Fruit fly (Drosophila melanogaster) whole organism, embryonic: ENCODE data around the gene RpS26.
A peak's percentile ranks its signal among the peaks of the same experiment; 100 is the strongest.

Source experiments
- Abd-B ChIP-seq: fragments of 200-800 bp; sonication (Bioruptor generic); optimal IDR thresholded peaks from 2 replicates; lab custom pipeline; 2018; ENCODE audit warnings: missing biosample characterization, mild to moderate bottlenecking, missing genetic modification characterization, moderate library complexity
- Antp ChIP-seq: fragments of 200-800 bp; sonication (Bioruptor generic); optimal IDR thresholded peaks from 3 replicates; lab custom pipeline; 2016; ENCODE audit warnings: missing biosample characterization, missing genetic modification characterization
- Awh ChIP-seq: fragments of 200-800 bp; sonication (Bioruptor generic); IDR thresholded peaks from 2 replicates; pipeline ENCODE4, ENCODE4 v1.3.6; 2022; ENCODE audit warnings: missing biosample characterization, missing genetic modification characterization
- BEAF-32 ChIP-seq: fragments of 200-800 bp; sonication (Bioruptor generic); optimal IDR thresholded peaks from 3 replicates; lab custom pipeline; 2017; ENCODE audit warnings: missing biosample characterization, missing genetic modification characterization, mild to moderate bottlenecking, moderate library complexity, missing genetic modification reagents
- CG11456 ChIP-seq: fragments of 200-800 bp; sonication (Bioruptor generic); IDR thresholded peaks from 3 replicates; pipeline ENCODE4 v1.3.6; 2022; ENCODE audit warnings: missing biosample characterization, missing genetic modification characterization
- CG12391 ChIP-seq: fragments of 200-800 bp; sonication (Bioruptor generic); optimal IDR thresholded peaks from 3 replicates; lab custom pipeline; 2018; ENCODE audit warnings: missing biosample characterization, mild to moderate bottlenecking, missing genetic modification characterization, moderate library complexity
- CG13424 ChIP-seq: fragments of 200-800 bp; sonication (Bioruptor generic); optimal IDR thresholded peaks from 2 replicates; lab custom pipeline; 2019; ENCODE audit warnings: missing biosample characterization, mild to moderate bottlenecking, missing genetic modification characterization, moderate library complexity
- CG13775 ChIP-seq: fragments of 200-800 bp; sonication (Bioruptor generic); optimal IDR thresholded peaks from 3 replicates; lab custom pipeline; 2017; ENCODE audit warnings: missing biosample characterization, mild to moderate bottlenecking, missing genetic modification characterization
- CG14014 ChIP-seq: fragments of 200-800 bp; sonication (Bioruptor generic); IDR thresholded peaks from 2 replicates; pipeline ENCODE4 v1.3.6; 2022; ENCODE audit warnings: missing biosample characterization, missing genetic modification characterization
- CG15696 ChIP-seq: fragments of 200-800 bp; sonication (Bioruptor generic); optimal IDR thresholded peaks from 2 replicates; lab custom pipeline; 2019; ENCODE audit warnings: missing biosample characterization, mild to moderate bottlenecking, missing genetic modification characterization, moderate library complexity
- CG1602 ChIP-seq: fragments of 200-800 bp; sonication (Bioruptor generic); optimal IDR thresholded peaks from 3 replicates; lab custom pipeline; 2016; ENCODE audit warnings: missing biosample characterization, missing genetic modification characterization
- CG1603 ChIP-seq: fragments of 200-800 bp; sonication (Bioruptor generic); optimal IDR thresholded peaks from 2 replicates; lab custom pipeline; 2019; ENCODE audit warnings: missing biosample characterization, mild to moderate bottlenecking, missing genetic modification characterization, moderate library complexity
- CG17829 ChIP-seq: fragments of 200-800 bp; optimal IDR thresholded peaks from 2 replicates; lab custom pipeline; 2019; ENCODE audit warnings: missing biosample characterization, mild to moderate bottlenecking, missing genetic modification characterization, moderate library complexity
- CG2678 ChIP-seq: fragments of 200-800 bp; sonication (Bioruptor generic); optimal IDR thresholded peaks from 3 replicates; lab custom pipeline; 2019; ENCODE audit warnings: missing biosample characterization, mild to moderate bottlenecking, missing genetic modification characterization, moderate library complexity
- CG3163 ChIP-seq: fragments of 200-800 bp; sonication (Bioruptor generic); optimal IDR thresholded peaks from 3 replicates; lab custom pipeline; 2016; ENCODE audit warnings: missing biosample characterization, missing genetic modification characterization
- CG34422 ChIP-seq: fragments of 200-800 bp; sonication (Bioruptor generic); IDR thresholded peaks from 3 replicates; pipeline ENCODE4 v1.3.6; 2022; ENCODE audit warnings: missing biosample characterization, missing genetic modification characterization
- CG3847 ChIP-seq: fragments of 200-800 bp; sonication (Bioruptor generic); IDR thresholded peaks from 2 replicates; pipeline ENCODE4 v1.3.6; 2022; ENCODE audit warnings: missing biosample characterization, missing genetic modification characterization
- CG4424 ChIP-seq: fragments of 200-800 bp; sonication (Bioruptor generic); optimal IDR thresholded peaks from 3 replicates; lab custom pipeline; 2016; ENCODE audit warnings: missing biosample characterization, missing genetic modification characterization
- CG4617 ChIP-seq: fragments of 200-800 bp; sonication (Bioruptor generic); optimal IDR thresholded peaks from 3 replicates; lab custom pipeline; 2016; ENCODE audit warnings: missing biosample characterization, missing genetic modification characterization, borderline replicate concordance
- CG5180 ChIP-seq: fragments of 200-800 bp; sonication (Bioruptor generic); optimal IDR thresholded peaks from 3 replicates; lab custom pipeline; 2017; ENCODE audit warnings: missing biosample characterization, missing genetic modification characterization, mild to moderate bottlenecking, moderate library complexity, missing genetic modification reagents
- CG8924 ChIP-seq: fragments of 200-800 bp; optimal IDR thresholded peaks from 3 replicates; lab custom pipeline; 2019; ENCODE audit warnings: missing biosample characterization, mild to moderate bottlenecking, missing genetic modification characterization, moderate library complexity
- CG9437 ChIP-seq: fragments of 200-800 bp; sonication (Bioruptor generic); optimal IDR thresholded peaks from 2 replicates; lab custom pipeline; 2018; ENCODE audit warnings: missing biosample characterization, mild to moderate bottlenecking, missing genetic modification characterization
- CG9797 ChIP-seq: fragments of 200-800 bp; sonication (Bioruptor generic); optimal IDR thresholded peaks from 3 replicates; lab custom pipeline; 2018; ENCODE audit warnings: missing biosample characterization, mild to moderate bottlenecking, missing genetic modification characterization
- CoRest ChIP-seq: fragments of 200-800 bp; sonication (Bioruptor generic); optimal IDR thresholded peaks from 3 replicates; lab custom pipeline; 2018; ENCODE audit warnings: missing biosample characterization, mild to moderate bottlenecking, missing genetic modification characterization, moderate library complexity
- Dbx ChIP-seq: fragments of 200-800 bp; sonication (Bioruptor generic); IDR thresholded peaks from 3 replicates; pipeline ENCODE4 v1.3.6; 2022; ENCODE audit warnings: missing biosample characterization, missing genetic modification characterization
- Hmr ChIP-seq: fragments of 200-800 bp; sonication (Bioruptor generic); optimal IDR thresholded peaks from 3 replicates; lab custom pipeline; 2017; ENCODE audit warnings: mild to moderate bottlenecking, missing biosample characterization, missing genetic modification reagents, missing genetic modification characterization
- Med ChIP-seq: fragments of 200-800 bp; sonication (Bioruptor generic); peaks from one replicate; lab custom pipeline; 2016; ENCODE audit warnings: missing biosample characterization, missing genetic modification characterization, mild to moderate bottlenecking, inconsistent platforms, moderate library complexity
- PHDP ChIP-seq: fragments of 200-800 bp; sonication (Bioruptor generic); optimal IDR thresholded peaks from 3 replicates; lab custom pipeline; 2018; ENCODE audit warnings: missing biosample characterization, mild to moderate bottlenecking, missing genetic modification characterization, moderate library complexity
- Sox100B ChIP-seq: fragments of 200-800 bp; sonication (Bioruptor generic); optimal IDR thresholded peaks from 3 replicates; lab custom pipeline; 2018; ENCODE audit warnings: missing biosample characterization, mild to moderate bottlenecking, missing genetic modification characterization
- Xbp1 ChIP-seq: fragments of 200-800 bp; sonication (Bioruptor generic); optimal IDR thresholded peaks from 3 replicates; lab custom pipeline; 2016; ENCODE audit warnings: missing biosample characterization, mild to moderate bottlenecking, missing genetic modification characterization
- al ChIP-seq: fragments of 200-800 bp; sonication (Bioruptor generic); IDR thresholded peaks from 2 replicates; pipeline ENCODE4 v1.3.6; 2022; ENCODE audit warnings: missing biosample characterization, missing genetic modification characterization
- az2 ChIP-seq: fragments of 200-800 bp; sonication (Bioruptor generic); optimal IDR thresholded peaks from 3 replicates; lab custom pipeline; 2016; ENCODE audit warnings: missing biosample characterization, missing genetic modification characterization
- dmrt11E ChIP-seq: fragments of 200-800 bp; sonication (Bioruptor generic); optimal IDR thresholded peaks from 3 replicates; lab custom pipeline; 2018; ENCODE audit warnings: missing biosample characterization, mild to moderate bottlenecking, missing genetic modification characterization, moderate library complexity
- dpn ChIP-seq, 2 experiments: fragments of 200-800 bp; sonication (Bioruptor generic); optimal IDR thresholded peaks; 3 replicates each; lab custom pipeline; 2016; ENCODE audit warnings: missing biosample characterization in 2 of 2, missing genetic modification characterization in 2 of 2
- ewg ChIP-seq: fragments of 200-800 bp; sonication (Bioruptor generic); optimal IDR thresholded peaks from 3 replicates; lab custom pipeline; 2017; ENCODE audit warnings: mild to moderate bottlenecking, missing biosample characterization, missing genetic modification reagents, missing genetic modification characterization
- gfzf ChIP-seq: fragments of 200-800 bp; sonication (Bioruptor generic); optimal IDR thresholded peaks from 2 replicates; lab custom pipeline; 2016; ENCODE audit warnings: missing biosample characterization, mild to moderate bottlenecking, missing genetic modification characterization, moderate library complexity
- h ChIP-seq: fragments of >200 bp; optimal IDR thresholded peaks from 2 replicates; lab custom pipeline; 2017
- kay ChIP-seq: fragments of 200-800 bp; sonication (Bioruptor generic); optimal IDR thresholded peaks from 2 replicates; lab custom pipeline; 2016; ENCODE audit warnings: missing biosample characterization, missing genetic modification characterization
- kni ChIP-seq: fragments of 200-800 bp; sonication (Bioruptor generic); optimal IDR thresholded peaks from 3 replicates; lab custom pipeline; 2017; ENCODE audit warnings: mild to moderate bottlenecking, missing biosample characterization, missing genetic modification reagents, missing genetic modification characterization
- onecut ChIP-seq: fragments of 200-800 bp; sonication (Bioruptor generic); IDR thresholded peaks from 2 replicates; pipeline ENCODE4 v1.3.6; 2022; ENCODE audit warnings: missing biosample characterization, missing genetic modification characterization
- phol ChIP-seq: fragments of 200-800 bp; sonication (Bioruptor generic); optimal IDR thresholded peaks from 3 replicates; lab custom pipeline; 2018; ENCODE audit warnings: missing biosample characterization, mild to moderate bottlenecking, missing genetic modification characterization, moderate library complexity
- pzg ChIP-seq: fragments of 200-800 bp; sonication (Bioruptor generic); optimal IDR thresholded peaks from 3 replicates; lab custom pipeline; 2018; ENCODE audit warnings: missing biosample characterization, mild to moderate bottlenecking, missing genetic modification characterization, moderate library complexity
- so ChIP-seq: fragments of 200-800 bp; sonication (Bioruptor generic); IDR thresholded peaks from 3 replicates; pipeline ENCODE4 v1.3.6; 2022; ENCODE audit warnings: missing biosample characterization, missing genetic modification characterization
- stc ChIP-seq: fragments of 200-800 bp; sonication (Bioruptor generic); IDR thresholded peaks from 2 replicates; pipeline ENCODE4 v1.3.6; 2022; ENCODE audit warnings: missing biosample characterization, missing genetic modification characterization
- sug ChIP-seq: fragments of 200-800 bp; optimal IDR thresholded peaks from 2 replicates; lab custom pipeline; 2019; ENCODE audit warnings: missing biosample characterization, mild to moderate bottlenecking, missing genetic modification characterization, moderate library complexity
- tin ChIP-seq: fragments of 200-800 bp; sonication (Bioruptor generic); optimal IDR thresholded peaks from 3 replicates; lab custom pipeline; 2016; ENCODE audit warnings: missing biosample characterization, missing genetic modification characterization
- zf30C ChIP-seq: fragments of 200-800 bp; sonication (Bioruptor generic); optimal IDR thresholded peaks from 3 replicates; lab custom pipeline; 2018; ENCODE audit warnings: missing biosample characterization, mild to moderate bottlenecking, missing genetic modification characterization
- zfh2 ChIP-seq: fragments of 200-800 bp; sonication (Bioruptor generic); optimal IDR thresholded peaks from 2 replicates; lab custom pipeline; 2016; ENCODE audit warnings: missing biosample characterization, missing genetic modification characterization

RpS26 gene

dm6 chr2L:18484382-18485050, 41.4 kb upstream of the RpS26 start, which contains the start of gene CG10283 (continued):
- peak; percentile 51; the same call in 1 of the 3 replicates for TF ChIP-seq CG34422 (GFP tag; lab: Robert Waterston, UW)
- TF ChIP-seq Sox100B (GFP tag; lab: Kevin White, UChicago) = peak; percentile 43
- peak; percentile 34 for TF ChIP-seq CG9437 (GFP tag; lab: Kevin White, UChicago)
- peak; percentile 60 for TF ChIP-seq phol
- peak; percentile 45 for TF ChIP-seq CG17829 (tag; lab: Kevin White, UChicago)
- TF ChIP-seq dpn (GFP tag; optimal IDR thresholded peaks at IDR 0.05; lab: Kevin White, UChicago) = peak in 1 of 2 experiments; percentile 20
- peak; percentile 23; the same call in 1 of the 2 replicates for TF ChIP-seq stc (GFP tag; lab: Robert Waterston, UW)
- peak; percentile 64 for TF ChIP-seq CG3847
- TF ChIP-seq al (GFP tag; lab: Robert Waterston, UW) = 0 out of 2 replicates have a peak, but pooled peaks have one; percentile 18
- TF ChIP-seq CG4424 (GFP tag; lab: Kevin White, UChicago) = peak; percentile 42
- peak; percentile 37 for TF ChIP-seq CG1602 (GFP tag; lab: Kevin White, UChicago)
- TF ChIP-seq Med = peak; percentile 75
- no peak for TF ChIP-seq ewg (GFP tag; lab: Kevin White, UChicago)
- TF ChIP-seq CG11456 (GFP tag; lab: Robert Waterston, UW) = no peak
- peak; percentile 44 for TF ChIP-seq CG5180 (GFP tag; lab: Kevin White, UChicago)
- TF ChIP-seq kay (GFP tag; lab: Kevin White, UChicago) = peak; percentile 32
- TF ChIP-seq Hmr (GFP tag; lab: Kevin White, UChicago) = peak; percentile 10
- TF ChIP-seq PHDP (tag; lab: Kevin White, UChicago) = peak; percentile 24
- peak; percentile 8 for TF ChIP-seq zfh2 (GFP tag; lab: Kevin White, UChicago)
- TF ChIP-seq Xbp1 = peak; percentile 50
- TF ChIP-seq CG12391 (tag; lab: Kevin White, UChicago) = peak; percentile 70
- TF ChIP-seq CG8924 (tag; lab: Kevin White, UChicago) = peak; percentile 21
- peak; percentile 54 for TF ChIP-seq gfzf (GFP tag; lab: Kevin White, UChicago)
- TF ChIP-seq so (GFP tag; lab: Robert Waterston, UW) = no peak
- peak; percentile 96 for TF ChIP-seq zf30C (GFP tag; lab: Kevin White, UChicago)
- peak; percentile 40 for TF ChIP-seq BEAF-32 (GFP tag; lab: Kevin White, UChicago)
- TF ChIP-seq CoRest (tag; lab: Kevin White, UChicago) = peak; percentile 67
- peak; percentile 49; the same call in 1 of the 2 replicates for TF ChIP-seq onecut (GFP tag; lab: Robert Waterston, UW)
- TF ChIP-seq pzg = peak; percentile 36
- TF ChIP-seq tin (GFP tag; lab: Kevin White, UChicago) = peak; percentile 27
- TF ChIP-seq CG15696 (tag; lab: Kevin White, UChicago) = peak; percentile 31
- TF ChIP-seq CG13424 (tag; lab: Kevin White, UChicago) = peak; percentile 57
- peak; percentile 51 for TF ChIP-seq dmrt11E (tag; lab: Kevin White, UChicago)
- no peak for TF ChIP-seq Antp (GFP tag; lab: Kevin White, UChicago)
- TF ChIP-seq CG2678 (tag; lab: Kevin White, UChicago) = no peak
- TF ChIP-seq az2 (GFP tag; lab: Kevin White, UChicago) = peak; percentile 27
- peak; percentile 43; the same call in 1 of the 2 replicates for TF ChIP-seq CG14014 (GFP tag; lab: Robert Waterston, UW)
- peak; percentile 9 for TF ChIP-seq kni (GFP tag; lab: Kevin White, UChicago)
- peak; percentile 12 for TF ChIP-seq CG9797 (GFP tag; lab: Kevin White, UChicago)
- TF ChIP-seq Awh (GFP tag; lab: Robert Waterston, UW) = 0 out of 2 replicates have a peak, but pooled peaks have one; percentile 9
- TF ChIP-seq CG3163 (GFP tag; lab: Kevin White, UChicago) = peak; percentile 35
- peak; percentile 54; the same call in 2 of the 3 replicates for TF ChIP-seq Dbx
- TF ChIP-seq CG13775 (GFP tag; lab: Kevin White, UChicago) = peak; percentile 21
- TF ChIP-seq Abd-B (GFP tag; lab: Kevin White, UChicago) = peak; percentile 69
- peak; percentile 23 for TF ChIP-seq CG4617 (GFP tag; lab: Kevin White, UChicago)
- no peak for TF ChIP-seq h
- peak; percentile 28 for TF ChIP-seq sug (tag; lab: Kevin White, UChicago)
- peak; percentile 29 for TF ChIP-seq CG1603 (tag; lab: Kevin White, UChicago)
